Worm (Caenorhabditis elegans) whole organism, L4/young adult: ENCODE measurements around the gene cest-33.

ENCODE experiments used
- W03F9.2 ChIP-seq: fragments of 150-350 bp; optimal IDR thresholded peaks from 2 replicates; lab custom pipeline; 2014; ENCODE audit warnings: missing biosample characterization, missing genetic modification characterization
- dao-5 ChIP-seq: sonication (generic microtip); optimal IDR thresholded peaks from 2 replicates; lab custom pipeline; 2016; ENCODE audit warnings: missing genotype, missing genetic modification characterization, moderate library complexity, missing compliant biosample characterization
- him-1 ChIP-seq: sonication (generic microtip); optimal IDR thresholded peaks from 2 replicates; lab custom pipeline; 2016; ENCODE audit warnings: missing genotype, missing genetic modification reagents, missing genetic modification characterization, missing compliant biosample characterization

cest-33 gene

ce11 chrV:6385677-6386276, 20.3 kb upstream of the cest-33 start:
- no peak for TF ChIP-seq dao-5
- TF ChIP-seq him-1 (tag; lab: Kevin White, UChicago) = no peak
- no peak for TF ChIP-seq W03F9.2 (tag; lab: Kevin White, UChicago)

ce11 chrV:6374844-6375243, 9.4 kb upstream of the cest-33 start, which contains the start of gene F13H6.5:
TSS of gene F13H6.5 (minus strand) at chrV:6374944.
- TF ChIP-seq W03F9.2 (tag; lab: Kevin White, UChicago) = no peak
- no peak for TF ChIP-seq him-1 (tag; lab: Kevin White, UChicago)

ce11 chrV:6368494-6368893, 3.0 kb upstream of the cest-33 start:
- no peak for TF ChIP-seq him-1 (tag; lab: Kevin White, UChicago)
- TF ChIP-seq dao-5 = no peak
- no peak for TF ChIP-seq W03F9.2 (tag; lab: Kevin White, UChicago)

- TF ChIP-seq him-1 (tag; lab: Kevin White, UChicago) (no peak), dao-5 (no peak), W03F9.2 (tag; lab: Kevin White, UChicago) (no peak)
These were observed 665 bp downstream of the cest-33 start for ce11 chrV:6364806-6365205.

ce11 chrV:6361688-6362087, 3.8 kb downstream of the cest-33 start:
- TF ChIP-seq him-1 (tag; lab: Kevin White, UChicago) (no peak), dao-5 (no peak), W03F9.2 (tag; lab: Kevin White, UChicago) (no peak)

- no peak for TF ChIP-seq him-1 (tag; lab: Kevin White, UChicago)
- no peak for TF ChIP-seq W03F9.2 (tag; lab: Kevin White, UChicago)
- TF ChIP-seq dao-5 = no peak
These were observed 5.9 kb downstream of the cest-33 start for ce11 chrV:6359522-6359921.

ce11 chrV:6358709-6359108, 6.8 kb downstream of the cest-33 start:
- TF ChIP-seq him-1 (tag; lab: Kevin White, UChicago) = no peak
- TF ChIP-seq W03F9.2 (tag; lab: Kevin White, UChicago) = no peak
- no peak for TF ChIP-seq dao-5

ce11 chrV:6357236-6357635, 8.2 kb downstream of the cest-33 start:
- no peak for TF ChIP-seq dao-5
- no peak for TF ChIP-seq W03F9.2 (tag; lab: Kevin White, UChicago)
- TF ChIP-seq him-1 (tag; lab: Kevin White, UChicago) = no peak

ce11 chrV:6355975-6356441, 9.5 kb downstream of the cest-33 start, which contains the start of gene bcl-11:
TSS of gene bcl-11 (plus strand) at chrV:6356025.
- TF ChIP-seq W03F9.2 (tag; lab: Kevin White, UChicago) (no peak), dao-5 (no peak), him-1 (tag; lab: Kevin White, UChicago) (no peak)

ce11 chrV:6355412-6355811, 10.1 kb downstream of the cest-33 start:
- TF ChIP-seq dao-5 (no peak), him-1 (tag; lab: Kevin White, UChicago) (no peak), W03F9.2 (tag; lab: Kevin White, UChicago) (no peak)

- TF ChIP-seq him-1 (tag; lab: Kevin White, UChicago) (no peak), W03F9.2 (tag; lab: Kevin White, UChicago) (no peak), dao-5 (no peak)
These were observed 10.7 kb downstream of the cest-33 start for ce11 chrV:6354786-6355185.

ce11 chrV:6354202-6354601, 11.3 kb downstream of the cest-33 start:
- TF ChIP-seq him-1 (tag; lab: Kevin White, UChicago) (no peak), dao-5 (no peak), W03F9.2 (tag; lab: Kevin White, UChicago) (no peak)

- no peak for TF ChIP-seq W03F9.2 (tag; lab: Kevin White, UChicago)
- no peak for TF ChIP-seq him-1 (tag; lab: Kevin White, UChicago)
- no peak for TF ChIP-seq dao-5
These were observed 12.2 kb downstream of the cest-33 start for ce11 chrV:6353182-6353780.

- TF ChIP-seq dao-5 (no peak), W03F9.2 (tag; lab: Kevin White, UChicago) (no peak), him-1 (tag; lab: Kevin White, UChicago) (no peak)
These were observed 13.1 kb downstream of the cest-33 start for ce11 chrV:6352350-6352749.

- no peak for TF ChIP-seq him-1 (tag; lab: Kevin White, UChicago)
- no peak for TF ChIP-seq dao-5
- TF ChIP-seq W03F9.2 (tag; lab: Kevin White, UChicago) = no peak
These were observed 14.3 kb downstream of the cest-33 start for ce11 chrV:6351122-6351521.
